Fruit fly (Drosophila melanogaster) whole organism, wandering third instar larva: Measurements from ENCODE around the gene Ocrl.

ENCODE experiments used
- CG32264 ChIP-seq: fragments of 200-800 bp; sonication (Bioruptor generic); optimal IDR thresholded peaks from 2 replicates; lab custom pipeline; 2016; ENCODE audit warnings: missing biosample characterization, missing genetic modification characterization
- CG9705 ChIP-seq: fragments of 200-800 bp; sonication (Bioruptor generic); optimal IDR thresholded peaks from 2 replicates; lab custom pipeline; 2018; ENCODE audit warnings: missing biosample characterization, mild to moderate bottlenecking, missing genetic modification characterization
- Dfd ChIP-seq: fragments of >200 bp; optimal IDR thresholded peaks from 2 replicates; lab custom pipeline; 2017; ENCODE audit warnings: missing biosample characterization, missing genetic modification characterization
- Dif ChIP-seq: fragments of 200-275, 200-300 bp; sonication (Bioruptor generic); optimal IDR thresholded peaks from 2 replicates; lab custom pipeline; 2018; ENCODE audit warnings: missing biosample characterization, missing genetic modification characterization; ENCODE audit not compliant: partially characterized antibody
- Jra ChIP-seq: sonication (Bioruptor generic); optimal IDR thresholded peaks from 2 replicates; lab custom pipeline; 2016; ENCODE audit warnings: missing biosample characterization, missing genetic modification characterization
- OdsH ChIP-seq: fragments of 200-800 bp; sonication (Bioruptor generic); optimal IDR thresholded peaks from 2 replicates; lab custom pipeline; 2016; ENCODE audit warnings: missing biosample characterization, mild to moderate bottlenecking, missing genetic modification characterization
- dl ChIP-seq, 2 experiments: fragments of 175-275, 200-275 bp in 1 of 2; fragments of 200-275 bp in 1 of 2; sonication (Bioruptor generic); optimal IDR thresholded peaks; lab custom pipeline; 2018; ENCODE audit warnings: mild to moderate bottlenecking in 2 of 2, missing biosample characterization in 2 of 2, missing genetic modification characterization in 2 of 2, moderate library complexity in 2 of 2; ENCODE audit not compliant: partially characterized antibody in 2 of 2, insufficient read depth in 1 of 2
- dsf ChIP-seq: sonication (Bioruptor generic); optimal IDR thresholded peaks from 2 replicates; lab custom pipeline; 2016; ENCODE audit warnings: missing biosample characterization, missing genetic modification characterization, borderline replicate concordance
- fru ChIP-seq: fragments of 200-800 bp; sonication (Bioruptor generic); optimal IDR thresholded peaks from 3 replicates; lab custom pipeline; 2016; ENCODE audit warnings: missing biosample characterization, mild to moderate bottlenecking, missing genetic modification characterization
- h ChIP-seq: fragments of 200-800 bp; sonication (Bioruptor generic); optimal IDR thresholded peaks from 3 replicates; lab custom pipeline; 2016; ENCODE audit warnings: missing biosample characterization, mild to moderate bottlenecking, missing genetic modification characterization
- lola ChIP-seq: fragments of >200 bp; optimal IDR thresholded peaks from 2 replicates; lab custom pipeline; 2017; ENCODE audit warnings: missing biosample characterization, missing genetic modification characterization
- psq ChIP-seq: fragments of 200-800 bp; sonication (Bioruptor generic); optimal IDR thresholded peaks from 3 replicates; lab custom pipeline; 2017; ENCODE audit warnings: missing biosample characterization, mild to moderate bottlenecking, missing genetic modification characterization, moderate library complexity
- sv ChIP-seq: fragments of 200-800 bp; sonication (Bioruptor generic); optimal IDR thresholded peaks from 3 replicates; lab custom pipeline; 2016; ENCODE audit warnings: missing biosample characterization, missing genetic modification characterization

DNA sequence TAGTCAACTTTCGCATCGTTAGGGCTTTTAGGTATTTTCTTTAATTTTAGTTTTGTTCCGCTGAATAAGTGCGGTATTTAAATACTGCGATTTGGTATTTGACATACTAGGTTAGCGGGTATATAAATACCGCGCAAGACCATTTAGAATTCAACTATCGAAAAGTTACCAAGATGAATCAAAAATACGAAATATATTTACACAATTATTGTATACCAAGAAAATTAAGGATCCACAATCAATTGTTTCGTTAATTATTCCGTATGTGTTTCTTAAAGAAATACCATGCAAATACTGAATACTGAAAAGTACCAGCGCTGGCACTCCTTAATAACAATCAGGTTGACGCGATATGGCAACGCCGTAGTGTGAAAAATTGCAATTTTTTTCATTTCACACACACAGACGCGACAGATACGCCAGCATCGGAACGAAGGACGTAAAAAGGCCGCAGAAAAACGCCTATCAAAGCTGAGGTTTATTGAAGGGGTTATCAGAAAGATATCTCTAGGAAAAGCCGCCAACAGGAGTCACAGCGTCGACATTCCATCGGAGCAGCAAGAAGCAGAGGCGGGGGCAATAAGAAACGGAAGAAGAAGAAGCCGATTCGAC lies 49.2 kb upstream of the Ocrl start, which contains the start of the genes Pgam5 and Vps26:
- TF ChIP-seq CG9705 (GFP tag; lab: Kevin White, UChicago) = no peak
- no peak for TF ChIP-seq CG32264 (GFP tag; lab: Kevin White, UChicago)
- TF ChIP-seq Jra (GFP tag; lab: Kevin White, UChicago) = no peak
- TF ChIP-seq sv (GFP tag; lab: Kevin White, UChicago) = no peak
- TF ChIP-seq lola (GFP tag; lab: Kevin White, UChicago) = no peak
- no peak for TF ChIP-seq h (GFP tag; lab: Kevin White, UChicago)
- no peak for TF ChIP-seq dl (GFP tag; optimal IDR thresholded peaks at IDR 0.05; lab: Kevin White, UChicago; ENCODE audit: insufficient read depth in 1 of 2, partially characterized antibody in 2 of 2)
- no peak for TF ChIP-seq OdsH
- no peak for TF ChIP-seq Dif (GFP tag; lab: Kevin White, UChicago)
- no peak for TF ChIP-seq psq
- no peak for TF ChIP-seq fru (GFP tag; lab: Kevin White, UChicago)
- TF ChIP-seq dsf (GFP tag; lab: Kevin White, UChicago) = no peak
- TF ChIP-seq Dfd (GFP tag; lab: Kevin White, UChicago) = no peak
